Worm (Caenorhabditis elegans): Measurements from ENCODE around the gene T13C5.2.

T13C5.2 gene

ce11 chrX:6169252-6169651 lies 15.6 kb upstream of the T13C5.2 start, which contains the start of gene T25B2.2 (continued):
- no peak for TF ChIP-seq egl-27 (tag; optimal IDR thresholded peaks at IDR 0.05)
- peak; percentile 56; the same call in 1 of the 2 replicates for TF ChIP-seq tra-1 (GFP tag; IDR thresholded peaks at IDR 0.05)
- TF ChIP-seq fkh-10 (GFP tag; optimal IDR thresholded peaks at IDR 0.05) = no peak
- peak in 1 of 2 experiments; percentile 93 for TF ChIP-seq unc-62 (GFP tag; optimal IDR thresholded peaks at IDR 0.05 in 1 of 2)
- no peak for TF ChIP-seq unc-62 (tag; optimal IDR thresholded peaks at IDR 0.05)
- TF ChIP-seq snpc-1.2 (GFP tag; IDR thresholded peaks at IDR 0.05) = no peak
- TF ChIP-seq cey-2 (tag; optimal IDR thresholded peaks at IDR 0.05; ENCODE audit: borderline replicate concordance, insufficient read depth) = no peak

ce11 chrX:6173656-6174055 lies 11.2 kb upstream of the T13C5.2 start, which contains the start of gene T25B2.1:
Gene T25B2.1 (plus strand): TSS chrX:6173956.
- no peak for TF ChIP-seq arid-1 (GFP tag; conservative IDR thresholded peaks at IDR 0.05)
- no peak for TF ChIP-seq Y105C5A.15 (GFP tag; IDR thresholded peaks at IDR 0.05)
- no peak for TF ChIP-seq madf-9 (GFP tag; conservative IDR thresholded peaks at IDR 0.05)
- TF ChIP-seq gei-8 (GFP tag; optimal IDR thresholded peaks at IDR 0.05) = no peak
- no peak for TF ChIP-seq unc-130 (GFP tag; optimal IDR thresholded peaks at IDR 0.05)
- TF ChIP-seq nhr-6 (tag; optimal IDR thresholded peaks at IDR 0.05) = no peak
- TF ChIP-seq set-16 (GFP tag; IDR thresholded peaks at IDR 0.05) = no peak
- TF ChIP-seq dpl-1 (GFP tag; optimal IDR thresholded peaks at IDR 0.05) = no peak
- no peak for TF ChIP-seq snpc-4 (tag; optimal IDR thresholded peaks at IDR 0.05)
- no peak for TF ChIP-seq zag-1 (tag; optimal IDR thresholded peaks at IDR 0.05)
- TF ChIP-seq zfp-2 (tag; optimal IDR thresholded peaks at IDR 0.05) = no peak
- TF ChIP-seq vab-7 (GFP tag; IDR thresholded peaks at IDR 0.05) = no peak
- no peak for TF ChIP-seq skn-1 (tag; optimal IDR thresholded peaks at IDR 0.05)
- TF ChIP-seq daf-12 (tag; optimal IDR thresholded peaks at IDR 0.05) = no peak
- no peak for TF ChIP-seq ceh-28 (tag; optimal IDR thresholded peaks at IDR 0.05)
- no peak for TF ChIP-seq D1046.2 (GFP tag; IDR thresholded peaks at IDR 0.05)
- no peak for TF ChIP-seq lin-1 (GFP tag; IDR thresholded peaks at IDR 0.05)
- TF ChIP-seq hif-1 (tag; optimal IDR thresholded peaks at IDR 0.05) = no peak
- TF ChIP-seq pqm-1 (tag; optimal IDR thresholded peaks at IDR 0.05) = no peak
- TF ChIP-seq nhr-76 (tag; optimal IDR thresholded peaks at IDR 0.05) = no peak

DNA sequence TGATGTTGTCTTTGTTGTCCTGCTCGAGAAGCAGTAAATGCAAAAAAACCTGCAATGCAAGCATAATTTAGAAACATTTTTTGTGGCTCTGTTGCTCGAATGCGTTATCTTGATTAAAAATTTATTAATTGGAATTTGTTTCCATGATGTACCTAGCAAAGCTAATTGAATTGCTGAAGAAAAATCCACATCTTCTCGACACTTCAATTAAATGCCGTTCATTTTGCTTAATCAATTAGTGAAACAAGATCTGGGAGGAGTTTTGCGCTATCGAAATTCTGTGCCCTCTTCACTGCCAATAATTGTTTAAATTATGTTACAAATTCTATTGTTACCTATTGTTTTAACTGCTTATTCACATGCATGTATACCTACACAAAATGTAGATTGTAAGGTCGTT lies 9.0 kb upstream of the T13C5.2 start, which contains the start of gene T25B2.3:
Gene T25B2.3, plus strand, starts transcription at position 301 of the 400 bp plus-strand sequence.
- TF ChIP-seq F44E2.7 (GFP tag; IDR thresholded peaks at IDR 0.05) (no peak), lin-13 (GFP tag; optimal IDR thresholded peaks at IDR 0.05) (no peak), pqm-1 (tag; optimal IDR thresholded peaks at IDR 0.05) (peak; percentile 1)

- TF ChIP-seq lin-15B (tag; optimal IDR thresholded peaks at IDR 0.05) = no peak
- no peak for TF ChIP-seq attf-4 (tag; optimal IDR thresholded peaks at IDR 0.05)
- no peak for TF ChIP-seq daf-16 (GFP tag; optimal IDR thresholded peaks at IDR 0.05)
- no peak for TF ChIP-seq daf-16 (tag; optimal IDR thresholded peaks at IDR 0.05)
- TF ChIP-seq duxl-1 (tag; optimal IDR thresholded peaks at IDR 0.05; ENCODE audit: poor library complexity) = no peak
- no peak for TF ChIP-seq unc-62 (GFP tag; optimal IDR thresholded peaks at IDR 0.05 in 1 of 2)
- no peak for TF ChIP-seq unc-62 (tag; optimal IDR thresholded peaks at IDR 0.05)
- no peak for TF ChIP-seq fkh-10 (GFP tag; optimal IDR thresholded peaks at IDR 0.05)
- no peak for TF ChIP-seq snpc-4 (tag; optimal IDR thresholded peaks at IDR 0.05)
- TF ChIP-seq dpl-1 (GFP tag; optimal IDR thresholded peaks at IDR 0.05) = no peak
- no peak for TF ChIP-seq nhr-6 (tag; optimal IDR thresholded peaks at IDR 0.05)
- no peak for TF ChIP-seq lin-1 (GFP tag; IDR thresholded peaks at IDR 0.05)
- TF ChIP-seq mep-1 (tag; optimal IDR thresholded peaks at IDR 0.05) = no peak
- no peak for TF ChIP-seq gei-8 (GFP tag; optimal IDR thresholded peaks at IDR 0.05)
- no peak for TF ChIP-seq lir-3 (tag; optimal IDR thresholded peaks at IDR 0.05)
- TF ChIP-seq nhr-10 (tag; optimal IDR thresholded peaks at IDR 0.05) = no peak
- TF ChIP-seq dve-1 (tag; optimal IDR thresholded peaks at IDR 0.05; ENCODE audit: insufficient read depth) = no peak
- TF ChIP-seq nhr-48 (tag; optimal IDR thresholded peaks at IDR 0.05) = no peak
Measured at ce11 chrX:6177944-6178566, 6.8 kb upstream of the T13C5.2 start, which contains the start of the genes T25B2.4 and T13C5.3. Gene T25B2.4 (plus strand): TSS chrX:6178244. Gene T13C5.3 (plus strand): TSS chrX:6178516.

Data from whole organism, L4 larva.